Worm (Caenorhabditis elegans): ENCODE measurements around the gene T09F5.2.
A peak's percentile ranks its signal among the peaks of the same experiment; 100 is the strongest.

Gene T09F5.2

ce11 chrV:15140247-15140646, 10.5 kb upstream of the T09F5.2 start, which contains the start of gene K08F9.3:
TSS of gene K08F9.3 (plus strand) at chrV:15140547.
- TF ChIP-seq dao-5 (tag; optimal IDR thresholded peaks at IDR 0.05) (no peak), W03F9.2 (tag; optimal IDR thresholded peaks at IDR 0.05) (no peak), him-1 (tag; optimal IDR thresholded peaks at IDR 0.05) (no peak)

- TF ChIP-seq him-1 (tag; optimal IDR thresholded peaks at IDR 0.05), result no peak
- TF ChIP-seq dao-5 (tag; optimal IDR thresholded peaks at IDR 0.05), result no peak
- no peak for TF ChIP-seq W03F9.2 (tag; optimal IDR thresholded peaks at IDR 0.05)
These were observed 7.5 kb upstream of the T09F5.2 start, which contains the start of gene K08F9.1 for ce11 chrV:15143285-15143684. TSS of gene K08F9.1 (minus strand) at chrV:15143385.

ce11 chrV:15143798-15144197, 7.0 kb upstream of the T09F5.2 start, which contains the start of gene K08F9.4:
TSS of gene K08F9.4 (plus strand) at chrV:15144019.
- no peak for TF ChIP-seq dao-5 (tag; optimal IDR thresholded peaks at IDR 0.05)
- TF ChIP-seq W03F9.2 (tag; optimal IDR thresholded peaks at IDR 0.05), result peak; percentile 64

ce11 chrV:15147776-15148175, 3.0 kb upstream of the T09F5.2 start, which contains the start of gene T09F5.20:
TSS of gene T09F5.20 (minus strand) at chrV:15147876.
- TF ChIP-seq dao-5 (tag; optimal IDR thresholded peaks at IDR 0.05) (no peak), him-1 (tag; optimal IDR thresholded peaks at IDR 0.05) (no peak), W03F9.2 (tag; optimal IDR thresholded peaks at IDR 0.05) (no peak)

- TF ChIP-seq dao-5 (tag; optimal IDR thresholded peaks at IDR 0.05), result no peak
- TF ChIP-seq W03F9.2 (tag; optimal IDR thresholded peaks at IDR 0.05), result no peak
- no peak for TF ChIP-seq him-1 (tag; optimal IDR thresholded peaks at IDR 0.05)
These were observed 2.0 kb upstream of the T09F5.2 start, which contains the start of gene T09F5.1 for ce11 chrV:15148800-15149199. TSS of gene T09F5.1 (plus strand) at chrV:15149100.

- no peak for TF ChIP-seq him-1 (tag; optimal IDR thresholded peaks at IDR 0.05)
- no peak for TF ChIP-seq dao-5 (tag; optimal IDR thresholded peaks at IDR 0.05)
- TF ChIP-seq W03F9.2 (tag; optimal IDR thresholded peaks at IDR 0.05), result no peak
These were observed 585 bp upstream of the T09F5.2 start for ce11 chrV:15150176-15150575.

ce11 chrV:15152010-15152409, 1.2 kb downstream of the T09F5.2 start:
- no peak for TF ChIP-seq W03F9.2 (tag; optimal IDR thresholded peaks at IDR 0.05)
- TF ChIP-seq him-1 (tag; optimal IDR thresholded peaks at IDR 0.05), result no peak
- TF ChIP-seq dao-5 (tag; optimal IDR thresholded peaks at IDR 0.05), result no peak

- TF ChIP-seq dao-5 (tag; optimal IDR thresholded peaks at IDR 0.05) (no peak), W03F9.2 (tag; optimal IDR thresholded peaks at IDR 0.05) (no peak), him-1 (tag; optimal IDR thresholded peaks at IDR 0.05) (no peak)
These were observed 2.5 kb downstream of the T09F5.2 start, which contains the start of gene srh-55 for ce11 chrV:15153277-15153676. TSS of gene srh-55 (plus strand) at chrV:15153577.

ce11 chrV:15156504-15156903, 5.7 kb downstream of the T09F5.2 start:
- no peak for TF ChIP-seq dao-5 (tag; optimal IDR thresholded peaks at IDR 0.05)
- no peak for TF ChIP-seq W03F9.2 (tag; optimal IDR thresholded peaks at IDR 0.05)
- TF ChIP-seq him-1 (tag; optimal IDR thresholded peaks at IDR 0.05), result no peak

ce11 chrV:15158691-15159090, 7.9 kb downstream of the T09F5.2 start, which contains the start of gene str-45:
TSS of gene str-45 (plus strand) at chrV:15158991.
- TF ChIP-seq him-1 (tag; optimal IDR thresholded peaks at IDR 0.05) (no peak), dao-5 (tag; optimal IDR thresholded peaks at IDR 0.05) (no peak), W03F9.2 (tag; optimal IDR thresholded peaks at IDR 0.05) (no peak)

ce11 chrV:15162697-15163096, 11.9 kb downstream of the T09F5.2 start, which contains the start of gene srz-11:
TSS of gene srz-11 (plus strand) at chrV:15163082.
- TF ChIP-seq W03F9.2 (tag; optimal IDR thresholded peaks at IDR 0.05) (no peak), dao-5 (tag; optimal IDR thresholded peaks at IDR 0.05) (no peak)

- TF ChIP-seq W03F9.2 (tag; optimal IDR thresholded peaks at IDR 0.05), result no peak
- TF ChIP-seq him-1 (tag; optimal IDR thresholded peaks at IDR 0.05), result no peak
- TF ChIP-seq dao-5 (tag; optimal IDR thresholded peaks at IDR 0.05), result no peak
These were observed 24.7 kb downstream of the T09F5.2 start, which contains the start of gene clec-47 for ce11 chrV:15175459-15175858. TSS of gene clec-47 (plus strand) at chrV:15175759.

- TF ChIP-seq him-1 (tag; optimal IDR thresholded peaks at IDR 0.05) (no peak), W03F9.2 (tag; optimal IDR thresholded peaks at IDR 0.05) (no peak), dao-5 (tag; optimal IDR thresholded peaks at IDR 0.05) (no peak)
These were observed 29.0 kb downstream of the T09F5.2 start, which contains the start of gene T09F5.10 for ce11 chrV:15179757-15180156. TSS of gene T09F5.10 (plus strand) at chrV:15180057.

ce11 chrV:15181899-15182298, 31.1 kb downstream of the T09F5.2 start:
- TF ChIP-seq him-1 (tag; optimal IDR thresholded peaks at IDR 0.05), result no peak
- no peak for TF ChIP-seq dao-5 (tag; optimal IDR thresholded peaks at IDR 0.05)
- TF ChIP-seq W03F9.2 (tag; optimal IDR thresholded peaks at IDR 0.05), result no peak

- TF ChIP-seq dao-5 (tag; optimal IDR thresholded peaks at IDR 0.05), result no peak
- no peak for TF ChIP-seq him-1 (tag; optimal IDR thresholded peaks at IDR 0.05)
- TF ChIP-seq W03F9.2 (tag; optimal IDR thresholded peaks at IDR 0.05), result no peak
These were observed 31.6 kb downstream of the T09F5.2 start, which contains the start of gene fbxa-84 for ce11 chrV:15182407-15182806. TSS of gene fbxa-84 (plus strand) at chrV:15182440.
